Worm (Caenorhabditis elegans) whole organism, L1 larva: ENCODE measurements around the gene gmap-3.

Experiments
- dsc-1 ChIP-seq: sonication (generic microtip); optimal IDR thresholded peaks from 2 replicates; lab custom pipeline; 2016; ENCODE audit warnings: mild to moderate bottlenecking, missing genetic modification characterization, missing compliant biosample characterization
- elt-3 ChIP-seq, 6 experiments: fragments of 150-350 bp in 1 of 6; sonication (generic microtip); optimal IDR thresholded peaks; 2 replicates each; lab custom pipeline; 2017 to 2018; ENCODE audit warnings: missing biosample characterization in 6 of 6, missing genetic modification characterization in 6 of 6, inconsistent platforms in 1 of 6
- irx-1 ChIP-seq: sonication (generic microtip); optimal IDR thresholded peaks from 2 replicates; lab custom pipeline; 2016; ENCODE audit warnings: missing genetic modification characterization, missing compliant biosample characterization
- nhr-11 ChIP-seq: fragments of 150-350 bp; optimal IDR thresholded peaks from 2 replicates; lab custom pipeline; 2014; ENCODE audit warnings: missing biosample characterization, missing genetic modification characterization
- sptf-1 ChIP-seq: fragments of 150-350 bp; optimal IDR thresholded peaks from 2 replicates; lab custom pipeline; 2014; ENCODE audit warnings: missing biosample characterization, missing genetic modification characterization

- TF ChIP-seq nhr-11 (tag; lab: Kevin White, UChicago) (no peak), elt-3 (tag; optimal IDR thresholded peaks at IDR 0.05; lab: Kevin White, UChicago) (no peak), dsc-1 (tag; lab: Kevin White, UChicago) (no peak), sptf-1 (tag; lab: Kevin White, UChicago) (no peak), irx-1 (tag; lab: Kevin White, UChicago) (no peak)
Observed at ce11 chrX:12940811-12941210, at the start of gene gmap-3.
